Worm (Caenorhabditis elegans) whole organism, L4 larva: ENCODE measurements around the gene nid-1.

Experiments
- D1046.2 ChIP-seq: fragments of 200-800 bp; sonication (Bioruptor generic); IDR thresholded peaks from 2 replicates; pipeline ENCODE4 v1.3.6; 2022; ENCODE audit warnings: missing genetic modification characterization, missing compliant biosample characterization
- F10B5.3 ChIP-seq: sonication (generic microtip); optimal IDR thresholded peaks from 2 replicates; lab custom pipeline; 2016; ENCODE audit warnings: mild to moderate bottlenecking, missing genetic modification characterization, missing compliant biosample characterization
- F44E2.7 ChIP-seq: fragments of 200-800 bp; sonication (Bioruptor generic); IDR thresholded peaks from 2 replicates; pipeline ENCODE4 v2.1.2; 2022; ENCODE audit warnings: missing genetic modification characterization, missing compliant biosample characterization
- Y48G9A.11 ChIP-seq: fragments of 200-800 bp; sonication (Bioruptor generic); IDR thresholded peaks from 2 replicates; pipeline ENCODE4 v1.3.6; 2022; ENCODE audit warnings: missing genetic modification reagents, missing genetic modification characterization, missing compliant biosample characterization
- ZK546.5 ChIP-seq, 2 experiments: sonication (generic microtip); optimal IDR thresholded peaks; 2 replicates each; lab custom pipeline; 2017; ENCODE audit warnings: missing biosample characterization in 2 of 2, missing genetic modification characterization in 2 of 2
- aha-1 ChIP-seq: fragments of 150-350 bp; peaks from one replicate; lab custom pipeline; 2014; ENCODE audit warnings: missing biosample characterization, missing genetic modification characterization
- ceh-32 ChIP-seq: sonication (generic microtip); optimal IDR thresholded peaks from 2 replicates; lab custom pipeline; 2016; ENCODE audit warnings: mild to moderate bottlenecking, missing genetic modification characterization, missing compliant biosample characterization; ENCODE audit not compliant: poor library complexity
- daf-16 ChIP-seq, 3 experiments: sonication (generic microtip); optimal IDR thresholded peaks; 2 replicates each; lab custom pipeline; 2016 to 2017; ENCODE audit warnings: missing genetic modification characterization in 3 of 3, missing genetic modification reagents in 3 of 3, mild to moderate bottlenecking in 2 of 3, missing compliant biosample characterization in 2 of 3, missing biosample characterization in 1 of 3, moderate library complexity in 1 of 3
- daf-19 ChIP-seq: fragments of 200-800 bp; sonication (Bioruptor generic); conservative IDR thresholded peaks from 2 replicates; pipeline ENCODE4 v1.3.6; 2022; ENCODE audit warnings: missing genetic modification characterization, missing compliant biosample characterization
- dve-1 ChIP-seq: sonication (generic microtip); optimal IDR thresholded peaks from 2 replicates; lab custom pipeline; 2017; ENCODE audit warnings: antibody characterized with exemption, mild to moderate bottlenecking, missing genetic modification characterization, missing compliant biosample characterization; ENCODE audit not compliant: insufficient read depth
- fkh-10 ChIP-seq: fragments of 150-350 bp; optimal IDR thresholded peaks from 2 replicates; lab custom pipeline; 2014; ENCODE audit warnings: missing biosample characterization, missing genetic modification reagents, missing genetic modification characterization
- hif-1 ChIP-seq, 2 experiments: sonication (generic microtip); optimal IDR thresholded peaks; 2 replicates each; lab custom pipeline; 2016 to 2017; ENCODE audit warnings: missing compliant biosample characterization in 2 of 2, missing genetic modification characterization in 2 of 2, missing genetic modification reagents in 2 of 2, missing genotype in 2 of 2, mild to moderate bottlenecking in 1 of 2
- hlh-30 ChIP-seq: sonication (generic microtip); optimal IDR thresholded peaks from 2 replicates; lab custom pipeline; 2017; ENCODE audit warnings: antibody characterized with exemption, mild to moderate bottlenecking, missing genetic modification characterization, missing compliant biosample characterization; ENCODE audit not compliant: insufficient read depth
- hmg-1.1 ChIP-seq: fragments of 200-800 bp; sonication (Bioruptor generic); IDR thresholded peaks from 2 replicates; pipeline ENCODE4 v1.3.6; 2022; ENCODE audit warnings: missing genetic modification reagents, missing genetic modification characterization, missing compliant biosample characterization
- lin-1 ChIP-seq: fragments of 200-800 bp; sonication (Bioruptor generic); IDR thresholded peaks from 2 replicates; pipeline ENCODE4 v1.3.6; 2022; ENCODE audit warnings: missing genetic modification reagents, missing genetic modification characterization, missing compliant biosample characterization
- lin-15B ChIP-seq: fragments of 150-350 bp; sonication (generic microtip); optimal IDR thresholded peaks from 3 replicates; lab custom pipeline; 2014; ENCODE audit warnings: missing biosample characterization, missing genetic modification characterization
- lsy-2 ChIP-seq, 2 experiments: fragments of 150-350 bp in 1 of 2; sonication (generic microtip) in 1 of 2; optimal IDR thresholded peaks; 2 replicates each; lab custom pipeline; 2014 to 2017; ENCODE audit warnings: missing biosample characterization in 2 of 2, missing genetic modification characterization in 2 of 2
- nhr-11 ChIP-seq: fragments of 150-350 bp; optimal IDR thresholded peaks from 2 replicates; lab custom pipeline; 2014; ENCODE audit warnings: missing biosample characterization, missing genetic modification characterization
- nhr-28 ChIP-seq: fragments of 150-350 bp; optimal IDR thresholded peaks from 2 replicates; lab custom pipeline; 2014; ENCODE audit warnings: missing biosample characterization, missing genetic modification characterization
- nhr-41 ChIP-seq: fragments of 200-800 bp; sonication (Bioruptor generic); IDR thresholded peaks from 2 replicates; pipeline ENCODE4 v1.3.6; 2022; ENCODE audit warnings: missing genetic modification reagents, missing genetic modification characterization, missing compliant biosample characterization
- php-3 ChIP-seq: fragments of 200-800 bp; sonication (Bioruptor generic); IDR thresholded peaks from 2 replicates; pipeline ENCODE4 v1.3.6; 2022; ENCODE audit warnings: missing genetic modification reagents, missing genetic modification characterization, missing compliant biosample characterization
- unc-130 ChIP-seq: sonication (generic microtip); optimal IDR thresholded peaks from 2 replicates; lab custom pipeline; 2016; ENCODE audit warnings: missing genetic modification reagents, missing genetic modification characterization, missing compliant biosample characterization
- unc-62 ChIP-seq, 3 experiments: fragments of 150-350 bp in 1 of 3; sonication (generic microtip); optimal IDR thresholded peaks in 2 of 3; peaks in 1 of 3; 1 replicate in 1 of 3; 2 replicates in 2 of 3; lab custom pipeline; 2014 to 2017; ENCODE audit warnings: missing biosample characterization in 3 of 3, missing genetic modification characterization in 3 of 3, missing genetic modification reagents in 3 of 3, missing genotype in 1 of 3
- zag-1 ChIP-seq: fragments of 150-350 bp; optimal IDR thresholded peaks from 2 replicates; lab custom pipeline; 2014; ENCODE audit warnings: missing biosample characterization, missing genetic modification characterization
- ztf-11 ChIP-seq: fragments of 150-350 bp; optimal IDR thresholded peaks from 2 replicates; lab custom pipeline; 2014; ENCODE audit warnings: missing biosample characterization, missing genetic modification characterization
- ztf-7 ChIP-seq: fragments of 150-350 bp; optimal IDR thresholded peaks from 2 replicates; lab custom pipeline; 2014; ENCODE audit warnings: missing biosample characterization, missing genetic modification characterization

The nid-1 gene

ce11 chrV:12961085-12961560 lies 51.2 kb downstream of the nid-1 start, which contains the start of gene mpst-7:
Gene mpst-7, minus strand, starts transcription at chrV:12961135.
- TF ChIP-seq hif-1 (tag; optimal IDR thresholded peaks at IDR 0.05; lab: Kevin White, UChicago), result no peak
- peak; percentile 12 for TF ChIP-seq nhr-28
- TF ChIP-seq unc-130 (GFP tag; lab: Kevin White, UChicago), result no peak
- no peak for TF ChIP-seq nhr-41 (GFP tag; lab: Robert Waterston, UW)
- TF ChIP-seq lsy-2 (tag; optimal IDR thresholded peaks at IDR 0.05; lab: Kevin White, UChicago), result no peak
- TF ChIP-seq Y48G9A.11 (GFP tag; lab: Robert Waterston, UW), result no peak
- TF ChIP-seq fkh-10 (GFP tag; lab: Kevin White, UChicago), result no peak
- no peak for TF ChIP-seq ztf-11 (tag; lab: Kevin White, UChicago)
- no peak for TF ChIP-seq D1046.2 (GFP tag; lab: Robert Waterston, UW)
- no peak for TF ChIP-seq daf-19 (GFP tag; lab: Robert Waterston, UW)
- no peak for TF ChIP-seq F10B5.3 (tag; lab: Kevin White, UChicago)
- peak in 1 of 2 experiments; percentile 25 for TF ChIP-seq unc-62 (GFP tag; optimal IDR thresholded peaks at IDR 0.05 in 1 of 2; lab: Kevin White, UChicago)
- TF ChIP-seq unc-62 (tag; optimal IDR thresholded peaks at IDR 0.05; lab: Kevin White, UChicago), result no peak
- TF ChIP-seq zag-1 (tag; lab: Kevin White, UChicago), result no peak
- TF ChIP-seq F44E2.7, result no peak
- no peak for TF ChIP-seq nhr-11 (tag; lab: Kevin White, UChicago)
- no peak for TF ChIP-seq php-3
- no peak for TF ChIP-seq lin-15B
- TF ChIP-seq hmg-1.1 (GFP tag; lab: Robert Waterston, UW), result no peak

- TF ChIP-seq ztf-7 (tag; lab: Kevin White, UChicago) (peak; percentile 95), lsy-2 (tag; optimal IDR thresholded peaks at IDR 0.05; lab: Kevin White, UChicago) (peak in 1 of 2 experiments; percentile 28), lin-1 (GFP tag; lab: Robert Waterston, UW) (no peak), ceh-32 (no peak), nhr-28 (peak; percentile 37), dve-1 (tag; lab: Kevin White, UChicago) (peak; percentile 52), hlh-30 (tag; lab: Kevin White, UChicago) (peak; percentile 38), aha-1 (no peak), daf-16 (GFP tag; optimal IDR thresholded peaks at IDR 0.05; lab: Kevin White, UChicago) (peak in 1 of 2 experiments; percentile 47), daf-16 (tag; optimal IDR thresholded peaks at IDR 0.05; lab: Kevin White, UChicago) (peak; percentile 23)
Observed at ce11 chrV:12963192-12963591, 53.3 kb downstream of the nid-1 start, which contains the start of gene hrg-9. Gene hrg-9, minus strand, starts transcription at chrV:12963343.

ce11 chrV:12964076-12964475 lies 54.2 kb downstream of the nid-1 start, which contains the start of gene srd-35:
Gene srd-35, plus strand, starts transcription at chrV:12964376.
- TF ChIP-seq ZK546.5 (tag; optimal IDR thresholded peaks at IDR 0.05; lab: Kevin White, UChicago), result no peak
- TF ChIP-seq, all 104 proteins: peak for 0
